Worm (Caenorhabditis elegans) whole organism, L3 larva: ENCODE results near the gene F19C6.4.

Experiments
- nhr-76 ChIP-seq: fragments of 150-350 bp; sonication (generic microtip); optimal IDR thresholded peaks from 5 replicates; lab custom pipeline; 2014; ENCODE audit warnings: missing biosample characterization, missing genetic modification characterization
- pha-4 ChIP-seq: fragments of 150-350 bp; optimal IDR thresholded peaks from 2 replicates; lab custom pipeline; 2014; ENCODE audit warnings: missing biosample characterization, missing genetic modification reagents, missing genetic modification characterization
- snpc-4 ChIP-seq: fragments of 150-350 bp; optimal IDR thresholded peaks from 2 replicates; lab custom pipeline; 2014; ENCODE audit warnings: missing biosample characterization, missing genetic modification characterization
- zag-1 ChIP-seq: fragments of 150-350 bp; optimal IDR thresholded peaks from 2 replicates; lab custom pipeline; 2014; ENCODE audit warnings: missing biosample characterization, missing genetic modification characterization

DNA sequence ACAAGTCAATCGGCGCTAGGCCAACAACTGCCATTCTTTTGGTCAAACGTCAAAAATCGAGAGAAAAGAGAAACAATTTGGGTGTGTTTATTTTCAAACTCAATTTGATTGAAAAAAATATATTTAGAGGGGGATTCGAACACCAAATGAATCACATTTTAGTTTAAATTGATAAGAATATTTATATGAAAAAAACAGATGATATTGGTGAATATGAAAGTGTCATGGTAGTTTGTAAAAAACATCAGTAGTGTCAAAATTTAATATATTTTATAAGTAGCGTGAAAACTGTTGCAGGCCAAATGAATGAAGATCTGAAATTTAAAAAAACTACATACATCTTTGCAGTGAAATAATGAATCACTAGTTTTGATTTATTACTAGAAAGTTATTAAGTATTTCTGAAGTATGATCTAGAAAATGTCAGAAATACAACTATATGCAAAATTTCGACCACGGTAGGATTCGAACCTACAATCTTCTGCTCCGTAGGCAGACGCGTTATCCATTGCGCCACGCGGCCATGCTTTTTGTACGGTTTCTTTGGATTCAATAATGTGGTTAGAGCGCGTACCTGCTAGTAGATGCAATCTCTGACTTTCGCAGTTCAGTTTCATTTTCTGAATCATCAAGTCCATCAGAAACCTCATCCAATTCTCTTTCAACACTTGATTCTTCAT is at the start of gene F19C6.4:
- TF ChIP-seq pha-4 (tag; lab: Kevin White, UChicago) = no peak
- no peak for TF ChIP-seq zag-1 (tag; lab: Kevin White, UChicago)
- no peak for TF ChIP-seq snpc-4 (tag; lab: Kevin White, UChicago)
- no peak for TF ChIP-seq nhr-76
